Worm (Caenorhabditis elegans): ENCODE measurements around the gene C24H11.1.
A peak's percentile ranks its signal among the peaks of the same experiment; 100 is the strongest.
"Not testable (repeated sequence)": the region's sequence is repeated elsewhere in the genome, so short reads cannot be mapped to it uniquely, and the experiment has no call there.

C24H11.1 gene

DNA sequence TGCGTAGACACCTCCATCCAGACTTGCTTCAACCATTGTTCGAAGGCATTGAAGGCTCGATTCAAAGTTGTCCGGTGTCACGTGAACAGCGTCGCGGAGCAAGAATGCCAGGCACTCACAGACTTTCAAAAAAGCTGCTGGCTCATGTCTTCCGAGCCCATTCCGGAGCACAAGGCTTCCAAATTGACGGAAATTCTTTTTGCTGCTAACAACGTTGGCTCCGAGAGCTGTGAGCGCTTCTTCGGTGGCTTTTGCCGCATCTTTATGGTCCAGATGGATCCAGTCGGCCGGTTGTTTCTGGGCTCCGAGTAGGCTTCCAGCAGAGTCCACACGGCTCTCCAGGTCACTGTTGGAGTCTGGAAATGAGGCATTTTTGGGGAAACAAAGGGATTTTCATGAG is 29.6 kb upstream of the C24H11.1 start:
- TF ChIP-seq nhr-28 (tag; optimal IDR thresholded peaks at IDR 0.05) (no peak), skn-1 (tag; optimal IDR thresholded peaks at IDR 0.05) (no peak), lin-39 (tag; optimal IDR thresholded peaks at IDR 0.05) (no peak), R02D3.7 (tag; optimal IDR thresholded peaks at IDR 0.05) (no peak), elt-1 (tag; optimal IDR thresholded peaks at IDR 0.05) (no peak), pha-4 (tag; optimal IDR thresholded peaks at IDR 0.05) (no peak), lsy-12 (tag; optimal IDR thresholded peaks at IDR 0.05) (no peak), nhr-12 (tag; optimal IDR thresholded peaks at IDR 0.05) (no peak), egl-27 (tag; optimal IDR thresholded peaks at IDR 0.05) (no peak)

DNA sequence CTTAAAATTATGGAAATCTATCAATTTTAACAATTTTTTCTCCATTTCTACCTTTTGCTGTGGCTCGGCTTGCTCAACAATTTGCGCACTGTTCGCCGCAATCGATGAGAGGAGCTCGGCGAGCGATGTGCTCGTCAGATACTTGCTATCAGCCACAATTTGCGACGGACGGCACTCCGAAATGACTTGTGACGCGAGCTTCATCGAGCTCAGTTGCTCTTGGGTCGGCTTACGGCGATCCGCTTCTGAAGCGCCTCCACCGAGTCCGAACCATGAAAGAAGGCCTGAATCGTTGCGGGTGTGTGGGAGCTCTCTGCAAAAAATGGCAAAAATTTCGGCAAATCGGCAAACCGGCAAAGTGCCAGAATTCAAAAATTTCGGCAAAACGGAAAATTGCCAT is 26.8 kb upstream of the C24H11.1 start:
- no peak for TF ChIP-seq R02D3.7 (tag; optimal IDR thresholded peaks at IDR 0.05)
- TF ChIP-seq lin-15B (tag; optimal IDR thresholded peaks at IDR 0.05) = no peak
- TF ChIP-seq mml-1 (tag; optimal IDR thresholded peaks at IDR 0.05) = no peak
- no peak for TF ChIP-seq nfya-1 (tag; optimal IDR thresholded peaks at IDR 0.05; ENCODE audit: insufficient read depth)
- no peak for TF ChIP-seq nhr-11 (tag; optimal IDR thresholded peaks at IDR 0.05)
- TF ChIP-seq zag-1 (tag; optimal IDR thresholded peaks at IDR 0.05) = no peak
- TF ChIP-seq nhr-12 (tag; optimal IDR thresholded peaks at IDR 0.05) = no peak
- TF ChIP-seq unc-62 (GFP tag; optimal IDR thresholded peaks at IDR 0.05) = no peak
- no peak for TF ChIP-seq pha-4 (tag; optimal IDR thresholded peaks at IDR 0.05)

DNA sequence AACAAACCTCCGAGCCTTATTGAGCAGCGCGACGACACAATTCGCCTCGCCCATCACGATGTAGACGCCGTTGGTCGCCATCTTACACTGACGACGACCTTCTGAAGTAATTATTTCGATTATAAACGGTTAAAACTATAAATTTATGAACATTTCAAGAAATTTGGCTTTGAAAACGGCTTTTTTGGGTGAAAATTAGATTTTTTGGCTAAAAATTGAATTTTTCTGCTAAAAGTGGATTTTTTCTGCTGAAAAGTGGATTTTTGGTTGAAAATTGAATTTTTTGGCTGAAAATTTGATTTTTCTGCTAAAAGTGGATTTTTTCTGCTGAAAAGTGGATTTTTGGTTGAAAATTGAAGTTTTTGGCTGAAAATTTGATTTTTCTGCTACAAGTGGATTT is 13.9 kb upstream of the C24H11.1 start, which contains the start of gene gbf-1:
gbf-1 (minus strand) TSS at position 101 of the 400 bp plus-strand sequence.
- TF ChIP-seq elt-1 (tag; optimal IDR thresholded peaks at IDR 0.05); fkh-10 (GFP tag; optimal IDR thresholded peaks at IDR 0.05); pqm-1 (tag; optimal IDR thresholded peaks at IDR 0.05): not testable (repeated sequence)

DNA sequence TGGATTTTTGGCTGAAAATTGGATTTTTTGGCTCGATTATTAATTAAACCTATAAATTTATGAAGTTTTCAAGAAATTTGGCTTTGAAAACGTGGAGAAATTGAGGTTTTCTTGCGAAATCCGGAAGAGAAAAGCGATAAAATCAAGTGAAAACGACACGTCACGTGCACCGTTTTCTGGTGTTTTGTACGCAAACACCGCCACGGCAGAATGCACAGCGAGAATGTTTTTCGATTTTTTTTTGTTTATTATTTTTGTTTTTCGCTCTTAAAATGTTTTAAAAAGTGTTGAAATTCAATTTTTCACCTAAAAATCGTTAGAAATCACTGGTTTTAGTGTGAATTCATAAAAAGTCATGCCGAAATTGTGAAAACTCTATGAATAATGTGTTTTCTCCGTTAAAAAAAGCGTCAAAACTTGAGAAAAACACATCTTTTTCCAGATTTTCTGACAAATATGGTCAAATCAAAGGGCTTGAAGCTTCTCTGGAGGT is 12.9 kb upstream of the C24H11.1 start, which contains the start of gene immp-1:
immp-1 (plus strand) TSS at position 443 of the 493 bp plus-strand sequence.
- TF ChIP-seq elt-1 (tag; optimal IDR thresholded peaks at IDR 0.05) (no peak), ztf-11 (tag; optimal IDR thresholded peaks at IDR 0.05) (no peak), mdl-1 (tag; optimal IDR thresholded peaks at IDR 0.05) (no peak), snpc-4 (tag; optimal IDR thresholded peaks at IDR 0.05) (peak; percentile 44), zag-1 (tag; optimal IDR thresholded peaks at IDR 0.05) (no peak), jun-1 (tag; optimal IDR thresholded peaks at IDR 0.05) (no peak), nhr-12 (tag; optimal IDR thresholded peaks at IDR 0.05) (no peak), egl-5 (tag; optimal IDR thresholded peaks at IDR 0.05) (peak; percentile 22), ceh-28 (tag; optimal IDR thresholded peaks at IDR 0.05) (no peak), nhr-43 (tag; optimal IDR thresholded peaks at IDR 0.05; ENCODE audit: poor library complexity, severe bottlenecking) (no peak), nhr-23 (tag; optimal IDR thresholded peaks at IDR 0.05) (peak; percentile 68), ama-1 (optimal IDR thresholded peaks at IDR 0.05) (no peak), elt-2 (tag; optimal IDR thresholded peaks at IDR 0.05) (no peak), eor-1 (tag; optimal IDR thresholded peaks at IDR 0.05) (no peak), lin-39 (tag; optimal IDR thresholded peaks at IDR 0.05) (no peak), nhr-11 (tag; optimal IDR thresholded peaks at IDR 0.05) (no peak), daf-12 (tag; optimal IDR thresholded peaks at IDR 0.05) (no peak), ZK546.5 (tag; optimal IDR thresholded peaks at IDR 0.05) (no peak), lin-15B (tag; optimal IDR thresholded peaks at IDR 0.05) (peak; percentile 29), nhr-76 (tag; optimal IDR thresholded peaks at IDR 0.05) (no peak), hmg-11 (tag; optimal IDR thresholded peaks at IDR 0.05) (no peak), elt-3 (tag; optimal IDR thresholded peaks at IDR 0.05) (no peak), mml-1 (tag; optimal IDR thresholded peaks at IDR 0.05) (no peak), pha-4 (tag; optimal IDR thresholded peaks at IDR 0.05) (peak; percentile 70), fkh-2 (tag; optimal IDR thresholded peaks at IDR 0.05) (no peak), ceh-16 (tag; optimal IDR thresholded peaks at IDR 0.05) (no peak), lsy-12 (tag; optimal IDR thresholded peaks at IDR 0.05) (no peak), tbx-2 (tag; optimal IDR thresholded peaks at IDR 0.05) (no peak), aly-2 (tag; optimal IDR thresholded peaks at IDR 0.05) (no peak), nhr-25 (tag; optimal IDR thresholded peaks at IDR 0.05) (peak; percentile 28), pqm-1 (tag; optimal IDR thresholded peaks at IDR 0.05) (no peak), unc-62 (GFP tag; optimal IDR thresholded peaks at IDR 0.05) (no peak), nfya-1 (tag; optimal IDR thresholded peaks at IDR 0.05; ENCODE audit: insufficient read depth) (peak; percentile 58), egl-27 (tag; optimal IDR thresholded peaks at IDR 0.05) (no peak), unc-39 (tag; optimal IDR thresholded peaks at IDR 0.05) (no peak), ceh-82 (tag; optimal IDR thresholded peaks at IDR 0.05) (no peak)
